Worm (Caenorhabditis elegans): ENCODE results near the gene F14F7.4.

DNA sequence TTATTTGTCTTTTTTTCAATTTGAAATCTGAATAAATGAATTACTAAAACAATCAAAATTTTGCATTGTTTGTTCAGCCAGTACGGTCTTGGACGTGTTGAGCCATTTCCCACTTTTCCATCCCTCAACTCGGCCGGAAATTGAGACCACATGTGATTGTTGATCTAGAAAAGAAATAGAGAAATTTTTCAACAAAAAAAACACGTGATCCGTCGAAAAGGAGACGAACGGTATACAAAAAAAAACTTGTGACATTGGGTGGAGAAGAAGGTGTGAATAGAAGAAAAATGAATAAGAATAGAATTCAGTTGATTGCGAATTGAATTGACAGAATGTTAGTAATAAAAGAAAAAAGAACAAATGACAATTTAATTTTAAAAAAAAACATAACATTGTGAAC lies 27.2 kb upstream of the F14F7.4 start:
- TF ChIP-seq ama-1 (optimal IDR thresholded peaks at IDR 0.05) (no peak), hnd-1 (tag; optimal IDR thresholded peaks at IDR 0.05) (no peak), hmbx-1 (tag; optimal IDR thresholded peaks at IDR 0.05) (no peak), ceh-36 (tag; optimal IDR thresholded peaks at IDR 0.05) (no peak), aly-1 (tag; optimal IDR thresholded peaks at IDR 0.05) (no peak), flt-1 (GFP tag; IDR thresholded peaks at IDR 0.05) (no peak), scrt-1 (GFP tag; IDR thresholded peaks at IDR 0.05) (no peak), sea-1 (GFP tag; conservative IDR thresholded peaks at IDR 0.05) (no peak), pes-1 (GFP tag; IDR thresholded peaks at IDR 0.05) (no peak), B0310.2 (tag; optimal IDR thresholded peaks at IDR 0.05) (no peak), hmg-4 (GFP tag; optimal IDR thresholded peaks at IDR 0.05) (no peak), ets-7 (tag; optimal IDR thresholded peaks at IDR 0.05) (no peak), F13C5.2 (tag; optimal IDR thresholded peaks at IDR 0.05) (no peak)

Data from whole organism, early embryonic.